Worm (Caenorhabditis elegans): ENCODE results near the gene set-27.

- TF ChIP-seq lin-39 (tag; optimal IDR thresholded peaks at IDR 0.05) (no peak), nhr-237 (tag; optimal IDR thresholded peaks at IDR 0.05) (no peak), nhr-25 (tag; optimal IDR thresholded peaks at IDR 0.05) (no peak)
Observed at ce11 chrIII:2725221-2726203, 24.8 kb downstream of the set-27 start, which contains the start of gene cosa-1.
